Fruit fly (Drosophila melanogaster) whole organism: Measurements from ENCODE around the gene CG5612.

ENCODE experiments used
- CG8478 ChIP-seq: fragments of >200 bp; optimal IDR thresholded peaks from 2 replicates; lab custom pipeline; 2018; ENCODE audit warnings: inconsistent platforms
- EcR ChIP-seq, 2 experiments: fragments of >200 bp; optimal IDR thresholded peaks; 2 replicates each; lab custom pipeline; 2017; ENCODE audit warnings: missing biosample characterization in 2 of 2, missing genetic modification characterization in 2 of 2, missing genetic modification reagents in 2 of 2
- psq ChIP-seq: fragments of >200 bp; optimal IDR thresholded peaks from 2 replicates; lab custom pipeline; 2017

dm6 chr3R:27652156-27652810 is 26.5 kb upstream of the CG5612 start, which contains the start of gene RpS10a:
- TF ChIP-seq psq (lab: Kevin White, UChicago) (no peak), CG8478 (lab: Kevin White, UChicago) (no peak), EcR (GFP tag; optimal IDR thresholded peaks at IDR 0.05; lab: Kevin White, UChicago) (no peak)
